Fruit fly (Drosophila melanogaster): ENCODE measurements around the gene Dad.

dm6 chr3R:17059100-17059810, 5.4 kb downstream of the Dad start:
- TF ChIP-seq CG8478 (optimal IDR thresholded peaks at IDR 0.05) = no peak
- TF ChIP-seq psq (optimal IDR thresholded peaks at IDR 0.05) = no peak
- TF ChIP-seq EcR (GFP tag; optimal IDR thresholded peaks at IDR 0.05) = no peak
- no peak for TF ChIP-seq usp (GFP tag; optimal IDR thresholded peaks at IDR 0.05)
- no peak for TF ChIP-seq Dll (optimal IDR thresholded peaks at IDR 0.05)
- TF ChIP-seq pan (optimal IDR thresholded peaks at IDR 0.05) = no peak
